Worm (Caenorhabditis elegans): ENCODE data around the gene K06B4.4.

DNA sequence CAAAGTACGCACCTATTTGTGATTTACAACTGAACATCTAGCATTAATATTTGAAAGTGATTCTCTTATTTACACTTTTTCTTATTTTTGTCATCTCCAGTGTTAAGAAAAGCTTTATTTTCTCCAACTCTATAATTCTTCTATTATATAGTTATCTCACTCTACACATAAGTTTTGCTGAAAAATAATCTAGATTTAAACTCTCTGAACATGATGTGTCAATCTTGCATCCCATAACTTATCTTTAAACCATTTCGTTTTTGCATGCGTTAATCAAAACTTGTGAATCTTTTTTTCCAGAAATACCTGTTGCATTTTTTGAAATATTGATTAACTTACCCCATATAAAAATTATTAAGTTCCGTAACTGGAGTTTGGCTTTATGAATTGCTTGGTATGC is 21.0 kb downstream of the K06B4.4 start, which contains the start of gene nhr-268:
- no peak for TF ChIP-seq nhr-12 (tag; optimal IDR thresholded peaks at IDR 0.05)
- TF ChIP-seq ZK546.5 (tag; optimal IDR thresholded peaks at IDR 0.05): no peak
- TF ChIP-seq ceh-28 (tag; optimal IDR thresholded peaks at IDR 0.05): no peak
- TF ChIP-seq elt-3 (tag; optimal IDR thresholded peaks at IDR 0.05): no peak
- TF ChIP-seq nhr-67 (tag; optimal IDR thresholded peaks at IDR 0.05): no peak
- no peak for TF ChIP-seq nhr-11 (tag; optimal IDR thresholded peaks at IDR 0.05)
